Worm (Caenorhabditis elegans) whole organism, young adult: ENCODE measurements around the gene mct-6.

Experiments used
- C06A6.2 ChIP-seq: fragments of 200-800 bp; sonication (Bioruptor generic); conservative IDR thresholded peaks from 2 replicates; pipeline ENCODE4 v1.3.6; 2022; ENCODE audit warnings: missing genetic modification characterization, missing compliant biosample characterization
- F10E7.11 ChIP-seq: sonication (generic microtip); optimal IDR thresholded peaks from 2 replicates; lab custom pipeline; 2017; ENCODE audit warnings: mild to moderate bottlenecking, missing genetic modification characterization, moderate library complexity, missing compliant biosample characterization
- F23B12.7 ChIP-seq: sonication (generic microtip); optimal IDR thresholded peaks from 2 replicates; lab custom pipeline; 2017; ENCODE audit warnings: missing genetic modification characterization, mild to moderate bottlenecking, missing compliant biosample characterization, antibody characterized with exemption, moderate library complexity; ENCODE audit not compliant: insufficient read depth
- F55B11.4 ChIP-seq: sonication (generic microtip); optimal IDR thresholded peaks from 2 replicates; lab custom pipeline; 2016; ENCODE audit warnings: missing compliant biosample characterization, missing genetic modification characterization, borderline replicate concordance; ENCODE audit not compliant: insufficient read depth
- F57A8.1 ChIP-seq: fragments of 200-800 bp; sonication (Bioruptor generic); optimal IDR thresholded peaks from 2 replicates; lab custom pipeline; 2018; ENCODE audit warnings: mild to moderate bottlenecking, missing genetic modification characterization, moderate library complexity, missing compliant biosample characterization
- F57C9.4 ChIP-seq: sonication (generic microtip); optimal IDR thresholded peaks from 2 replicates; lab custom pipeline; 2017; ENCODE audit warnings: mild to moderate bottlenecking, missing genetic modification characterization, missing compliant biosample characterization
- attf-5 ChIP-seq: fragments of 200-800 bp; sonication (Bioruptor generic); optimal IDR thresholded peaks from 2 replicates; lab custom pipeline; 2018; ENCODE audit warnings: mild to moderate bottlenecking, missing genetic modification characterization, missing compliant biosample characterization
- cebp-1 ChIP-seq, 2 experiments: fragments of 200-800 bp in 1 of 2; sonication (Bioruptor generic) in 1 of 2; sonication (generic microtip) in 1 of 2; IDR thresholded peaks in 1 of 2; optimal IDR thresholded peaks in 1 of 2; 2 replicates each; pipeline versions ENCODE4 v1.3.6 to Lab custom; 2017 to 2022; ENCODE audit warnings: missing compliant biosample characterization in 2 of 2, missing genetic modification characterization in 2 of 2, mild to moderate bottlenecking in 1 of 2, missing genetic modification reagents in 1 of 2, moderate library complexity in 1 of 2
- ceh-27 ChIP-seq: fragments of 200-800 bp; sonication (Bioruptor generic); optimal IDR thresholded peaks from 2 replicates; lab custom pipeline; 2018; ENCODE audit warnings: mild to moderate bottlenecking, missing genetic modification characterization, moderate library complexity, missing compliant biosample characterization
- ceh-40 ChIP-seq: fragments of 200-800 bp; sonication (Bioruptor generic); IDR thresholded peaks from 2 replicates; pipeline ENCODE4 v1.3.6; 2022; ENCODE audit warnings: missing genetic modification characterization, missing compliant biosample characterization
- dpff-1 ChIP-seq: sonication (generic microtip); optimal IDR thresholded peaks from 2 replicates; lab custom pipeline; 2017; ENCODE audit warnings: mild to moderate bottlenecking, missing genetic modification characterization, missing compliant biosample characterization
- egrh-3 ChIP-seq: fragments of 200-800 bp; sonication (Bioruptor generic); IDR thresholded peaks from 2 replicates; pipeline ENCODE4 v1.3.6; 2022; ENCODE audit warnings: missing genetic modification reagents, missing genetic modification characterization, missing compliant biosample characterization
- ekl-4 ChIP-seq: fragments of 200-800 bp; sonication (Bioruptor generic); IDR thresholded peaks from 2 replicates; pipeline ENCODE4 v1.3.6; 2022; ENCODE audit warnings: missing genetic modification reagents, missing genetic modification characterization, missing compliant biosample characterization
- hmg-1.2 ChIP-seq: fragments of 200-800 bp; sonication (Bioruptor generic); IDR thresholded peaks from 2 replicates; pipeline ENCODE4 v1.3.6; 2022; ENCODE audit warnings: missing genetic modification reagents, missing genetic modification characterization, missing compliant biosample characterization
- hmg-20 ChIP-seq: fragments of 200-800 bp; sonication (Bioruptor generic); IDR thresholded peaks from 2 replicates; pipeline ENCODE4 v1.3.6; 2022; ENCODE audit warnings: missing genetic modification reagents, missing genetic modification characterization, missing compliant biosample characterization
- lin-40 ChIP-seq: sonication (generic microtip); optimal IDR thresholded peaks from 2 replicates; lab custom pipeline; 2016; ENCODE audit warnings: missing genetic modification characterization, mild to moderate bottlenecking, missing compliant biosample characterization, missing genotype, missing genetic modification reagents
- lin-54 ChIP-seq: fragments of 200-800 bp; sonication (Bioruptor generic); optimal IDR thresholded peaks from 2 replicates; lab custom pipeline; 2018; ENCODE audit warnings: mild to moderate bottlenecking, missing genetic modification characterization, missing compliant biosample characterization
- lir-1 ChIP-seq: fragments of 200-800 bp; sonication (Bioruptor generic); conservative IDR thresholded peaks from 2 replicates; pipeline ENCODE4 v1.3.6; 2022; ENCODE audit warnings: missing genetic modification reagents, missing genetic modification characterization, missing compliant biosample characterization
- lsy-27 ChIP-seq: sonication (generic microtip); optimal IDR thresholded peaks from 2 replicates; lab custom pipeline; 2017; ENCODE audit warnings: missing genetic modification characterization, mild to moderate bottlenecking, missing compliant biosample characterization, antibody characterized with exemption, missing genotype, borderline replicate concordance; ENCODE audit not compliant: insufficient read depth
- madf-8 ChIP-seq: fragments of 200-800 bp; sonication (Bioruptor generic); conservative IDR thresholded peaks from 2 replicates; pipeline ENCODE4 v1.3.6; 2022; ENCODE audit warnings: missing genetic modification reagents, missing genetic modification characterization, missing compliant biosample characterization
- mcd-1 ChIP-seq: fragments of 200-800 bp; sonication (Bioruptor generic); IDR thresholded peaks from 2 replicates; pipeline ENCODE4 v1.3.6; 2022; ENCODE audit warnings: missing genetic modification reagents, missing genetic modification characterization, missing compliant biosample characterization
- mel-28 ChIP-seq: sonication (generic microtip); optimal IDR thresholded peaks from 2 replicates; lab custom pipeline; 2016; ENCODE audit warnings: borderline replicate concordance, mild to moderate bottlenecking, missing genetic modification characterization, missing compliant biosample characterization
- nhr-27 ChIP-seq: fragments of 200-800 bp; sonication (Bioruptor generic); optimal IDR thresholded peaks from 2 replicates; lab custom pipeline; 2018; ENCODE audit warnings: mild to moderate bottlenecking, missing genetic modification characterization, moderate library complexity, missing compliant biosample characterization
- pha-4 ChIP-seq: fragments of 150-350 bp; sonication (generic microtip); optimal IDR thresholded peaks from 2 replicates; lab custom pipeline; 2014; ENCODE audit warnings: missing biosample characterization, missing genetic modification reagents, missing genetic modification characterization
- rec-8 ChIP-seq, 2 experiments: sonication (generic microtip); optimal IDR thresholded peaks; 2 replicates each; lab custom pipeline; 2016; ENCODE audit warnings: mild to moderate bottlenecking in 2 of 2, missing genetic modification characterization in 2 of 2, missing genetic modification reagents in 2 of 2, missing genotype in 2 of 2, missing biosample characterization in 1 of 2, missing compliant biosample characterization in 1 of 2, moderate library complexity in 1 of 2
- rpc-1 ChIP-seq, 2 experiments: fragments of 150-350 bp in 1 of 2; sonication (generic microtip) in 1 of 2; optimal IDR thresholded peaks; 2 replicates each; lab custom pipeline; 2014 to 2018; ENCODE audit warnings: missing biosample characterization in 1 of 2, missing genetic modification characterization in 1 of 2, missing genetic modification reagents in 1 of 2, missing genotype in 1 of 2
- sdz-38 ChIP-seq: sonication (generic microtip); optimal IDR thresholded peaks from 2 replicates; lab custom pipeline; 2016; ENCODE audit warnings: missing genotype, missing genetic modification characterization, missing compliant biosample characterization
- snpc-3.4 ChIP-seq: sonication (generic microtip); optimal IDR thresholded peaks from 2 replicates; lab custom pipeline; 2017; ENCODE audit warnings: missing genetic modification characterization, mild to moderate bottlenecking, missing compliant biosample characterization, antibody characterized with exemption, moderate library complexity, missing genotype, missing genetic modification reagents
- tbp1 ChIP-seq: fragments of 200-800 bp; sonication (Bioruptor generic); optimal IDR thresholded peaks from 2 replicates; lab custom pipeline; 2018; ENCODE audit warnings: mild to moderate bottlenecking, missing genetic modification characterization, missing compliant biosample characterization
- zfh-2 ChIP-seq: fragments of 200-800 bp; sonication (Bioruptor generic); conservative IDR thresholded peaks from 2 replicates; pipeline ENCODE4 v1.3.6; 2022; ENCODE audit warnings: missing genetic modification reagents, missing genetic modification characterization, missing compliant biosample characterization
- ztf-22 ChIP-seq: fragments of 200-800 bp; sonication (Bioruptor generic); optimal IDR thresholded peaks from 2 replicates; lab custom pipeline; 2018; ENCODE audit warnings: mild to moderate bottlenecking, missing genetic modification characterization, moderate library complexity, missing compliant biosample characterization
- ztf-26 ChIP-seq: sonication (generic microtip); optimal IDR thresholded peaks from 2 replicates; lab custom pipeline; 2017; ENCODE audit warnings: missing genetic modification characterization, missing compliant biosample characterization

mct-6 gene

DNA sequence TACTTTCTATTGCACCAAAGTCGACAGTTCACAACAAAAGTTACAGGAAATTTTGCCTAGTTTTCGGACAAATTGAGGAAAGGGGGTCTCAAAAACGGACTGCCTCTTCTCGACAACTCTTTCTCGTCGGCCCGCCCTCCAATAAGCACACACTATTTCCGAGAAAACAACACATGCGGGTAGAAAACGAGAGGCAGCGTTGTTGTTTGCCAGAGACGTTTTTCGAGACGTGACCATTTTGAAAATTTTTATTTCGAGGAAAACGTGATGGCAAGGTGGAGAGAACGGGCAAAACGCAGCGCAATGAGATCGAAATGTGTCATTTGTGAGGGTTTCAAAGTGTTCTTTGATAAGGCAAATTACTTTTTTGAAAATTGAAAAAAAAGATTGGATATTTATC lies 23.2 kb upstream of the mct-6 start:
- TF ChIP-seq lir-1 (GFP tag; lab: Robert Waterston, UW): 0 out of 2 replicates have a peak, but pooled peaks have one; percentile 40
- TF ChIP-seq lin-40: peak; percentile 25
- TF ChIP-seq attf-5 (GFP tag; lab: Kevin White, UChicago): peak; percentile 11
- peak; percentile 46; the same call in 1 of the 2 replicates for TF ChIP-seq hmg-1.2 (GFP tag; lab: Robert Waterston, UW)
- TF ChIP-seq rpc-1 (optimal IDR thresholded peaks at IDR 0.05; lab: Kevin White, UChicago): no peak
- TF ChIP-seq rpc-1 (tag; optimal IDR thresholded peaks at IDR 0.05; lab: Kevin White, UChicago): no peak
- TF ChIP-seq cebp-1 (GFP tag; IDR thresholded peaks at IDR 0.05; lab: Robert Waterston, UW): no peak
- peak; percentile 60 for TF ChIP-seq cebp-1 (tag; optimal IDR thresholded peaks at IDR 0.05; lab: Kevin White, UChicago)
- peak; percentile 36; the same call in 1 of the 2 replicates for TF ChIP-seq zfh-2
- peak; percentile 21 for TF ChIP-seq pha-4 (tag; lab: Kevin White, UChicago)
- no peak for TF ChIP-seq ekl-4

DNA sequence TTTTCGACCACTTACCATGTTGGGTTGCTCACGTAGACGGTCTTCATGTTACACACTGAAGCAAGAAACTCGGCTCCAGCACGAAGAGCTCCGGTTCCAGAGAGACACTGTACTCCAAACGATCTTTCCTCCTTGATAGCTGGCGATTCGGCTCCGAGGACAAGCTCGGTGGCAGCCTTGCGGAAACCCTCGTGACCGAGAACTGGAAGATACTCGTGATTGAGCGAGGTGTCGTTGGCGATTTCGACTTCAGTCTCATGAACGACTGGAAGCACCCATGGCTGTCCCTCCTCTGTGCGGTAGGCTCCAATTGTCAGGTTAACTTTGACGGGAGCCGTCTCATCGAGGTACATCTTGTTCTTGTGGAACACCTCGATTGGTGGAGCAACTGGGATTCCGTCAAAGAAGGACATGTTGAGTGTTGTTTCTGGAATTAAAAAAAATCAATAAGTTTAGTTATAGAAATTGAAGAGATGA lies 22.4 kb upstream of the mct-6 start, which contains the start of gene got-1.2:
Gene got-1.2 (minus strand): TSS at position 427 of the 477 bp plus-strand sequence.
- TF ChIP-seq zfh-2: peak; percentile 64
- TF ChIP-seq mel-28 (tag; lab: Kevin White, UChicago): no peak
- TF ChIP-seq F55B11.4 (tag; lab: Kevin White, UChicago): no peak

- no peak for TF ChIP-seq C06A6.2 (GFP tag; lab: Robert Waterston, UW)
- TF ChIP-seq F10E7.11 (tag; lab: Kevin White, UChicago): no peak
- no peak for TF ChIP-seq dpff-1 (tag; lab: Kevin White, UChicago)
- no peak for TF ChIP-seq F23B12.7 (tag; lab: Kevin White, UChicago)
- no peak for TF ChIP-seq hmg-20
These were observed 16.9 kb upstream of the mct-6 start for ce11 chrX:16787152-16787551.

- TF ChIP-seq madf-8 (GFP tag; lab: Robert Waterston, UW): no peak
- TF ChIP-seq lin-54 (GFP tag; lab: Kevin White, UChicago): no peak
- no peak for TF ChIP-seq egrh-3
- no peak for TF ChIP-seq ztf-22 (GFP tag; lab: Kevin White, UChicago)
- TF ChIP-seq nhr-27 (tag; lab: Kevin White, UChicago): no peak
- peak; percentile 0 for TF ChIP-seq ztf-26 (tag; lab: Kevin White, UChicago)
- TF ChIP-seq rec-8 (tag; optimal IDR thresholded peaks at IDR 0.05; lab: Kevin White, UChicago): no peak
- no peak for TF ChIP-seq F57A8.1 (GFP tag; lab: Kevin White, UChicago)
- TF ChIP-seq lsy-27 (tag; lab: Kevin White, UChicago): no peak
- TF ChIP-seq mcd-1: no peak
- no peak for TF ChIP-seq ceh-40 (GFP tag; lab: Robert Waterston, UW)
- no peak for TF ChIP-seq tbp1 (GFP tag; lab: Kevin White, UChicago)
- TF ChIP-seq ceh-27: peak; percentile 6
- TF ChIP-seq snpc-3.4: no peak
- TF ChIP-seq F57C9.4 (tag; lab: Kevin White, UChicago): no peak
- TF ChIP-seq sdz-38 (tag; lab: Kevin White, UChicago): no peak
These were observed 15.8 kb upstream of the mct-6 start, which contains the start of gene T01C8.2 for ce11 chrX:16786021-16786488. T01C8.2 (plus strand) TSS chrX:16786438.
